Worm (Caenorhabditis elegans): ENCODE measurements around the gene sec-5.

DNA sequence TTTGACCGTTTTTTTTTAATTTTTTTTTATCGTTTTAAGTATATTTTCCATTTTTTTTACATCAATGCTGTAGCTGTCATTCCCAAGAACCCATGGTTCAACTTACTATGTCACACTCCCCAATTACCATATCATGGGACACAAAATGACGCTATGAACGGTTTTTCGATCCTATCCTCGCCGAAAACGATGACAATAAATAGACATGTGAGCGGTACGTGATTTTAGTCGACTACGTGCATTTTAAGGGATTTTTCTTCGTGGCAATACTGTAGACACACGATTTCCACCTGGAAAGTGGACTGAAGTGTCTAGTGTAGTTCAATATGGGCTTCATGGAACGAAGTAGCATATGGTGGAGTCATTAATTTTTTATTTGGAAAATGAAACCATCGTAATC, 20.7 kb downstream of the sec-5 start:
- TF ChIP-seq ztf-4 (tag; optimal IDR thresholded peaks at IDR 0.05) (no peak), ama-1 (optimal IDR thresholded peaks at IDR 0.05) (no peak), nhr-11 (tag; optimal IDR thresholded peaks at IDR 0.05) (no peak)

Data from whole organism, L2 larva.